Worm (Caenorhabditis elegans) whole organism, L2 larva: ENCODE results near the gene gei-15.

Source experiments
- R02D3.7 ChIP-seq: fragments of 150-350 bp; optimal IDR thresholded peaks from 2 replicates; lab custom pipeline; 2014; ENCODE audit warnings: missing biosample characterization, missing genetic modification characterization
- egl-27 ChIP-seq: sonication (generic microtip); optimal IDR thresholded peaks from 3 replicates; lab custom pipeline; 2017; ENCODE audit warnings: missing biosample characterization, missing genetic modification reagents, missing genetic modification characterization
- elt-3 ChIP-seq: sonication (generic microtip); optimal IDR thresholded peaks from 2 replicates; lab custom pipeline; 2017; ENCODE audit warnings: missing biosample characterization, missing genetic modification characterization
- mab-5 ChIP-seq: fragments of 150-350 bp; optimal IDR thresholded peaks from 2 replicates; lab custom pipeline; 2014; ENCODE audit warnings: missing biosample characterization, missing genetic modification characterization
- nhr-21 ChIP-seq: fragments of 150-350 bp; optimal IDR thresholded peaks from 2 replicates; lab custom pipeline; 2014; ENCODE audit warnings: missing biosample characterization, missing genetic modification characterization
- snpc-4 ChIP-seq: fragments of 150-350 bp; optimal IDR thresholded peaks from 2 replicates; lab custom pipeline; 2014; ENCODE audit warnings: missing biosample characterization, missing genetic modification characterization
- unc-62 ChIP-seq: fragments of 150-350 bp; optimal IDR thresholded peaks from 2 replicates; lab custom pipeline; 2014; ENCODE audit warnings: missing biosample characterization, missing genetic modification reagents, missing genetic modification characterization

DNA sequence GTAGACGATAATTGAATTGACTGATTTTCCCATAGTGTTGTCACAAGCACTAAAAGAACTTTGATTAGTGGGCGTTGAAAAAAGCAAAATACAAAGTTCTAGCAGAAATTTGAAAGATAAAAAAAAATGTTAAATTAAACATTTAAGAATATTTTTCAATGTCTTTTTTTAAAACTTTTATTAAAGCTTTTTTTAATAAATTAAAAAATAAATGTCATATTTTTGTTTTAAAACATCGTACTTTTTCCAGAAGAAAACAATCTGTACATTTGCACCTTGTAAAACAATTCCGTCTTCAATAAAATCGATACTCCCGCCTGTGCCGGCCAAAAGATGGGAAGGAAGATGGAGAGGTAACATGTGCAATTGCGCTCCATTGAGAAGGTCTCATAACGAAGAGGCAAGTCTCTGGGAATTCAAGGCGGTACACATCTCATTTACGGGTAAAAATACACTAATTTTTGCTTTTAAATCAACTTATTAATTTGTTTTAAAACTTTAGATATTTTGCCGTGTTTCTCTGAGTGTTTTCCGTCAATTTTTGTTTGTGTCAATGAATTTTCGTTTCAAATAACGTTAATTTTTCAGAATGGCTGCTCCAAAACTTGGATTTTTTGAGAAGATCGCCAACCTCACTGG, 17.7 kb upstream of the gei-15 start, which contains the start of the genes glr-6 and asg-2:
- TF ChIP-seq snpc-4 (tag; lab: Kevin White, UChicago) (peak; percentile 63), egl-27 (tag; lab: Kevin White, UChicago) (peak; percentile 15), mab-5 (tag; lab: Kevin White, UChicago) (no peak), elt-3 (tag; lab: Kevin White, UChicago) (no peak), unc-62 (GFP tag; lab: Kevin White, UChicago) (no peak), nhr-21 (peak; percentile 81), R02D3.7 (tag; lab: Kevin White, UChicago) (peak; percentile 24)
